Fruit fly (Drosophila melanogaster): Measurements from ENCODE around the gene EMC2B.

Gene EMC2B

DNA sequence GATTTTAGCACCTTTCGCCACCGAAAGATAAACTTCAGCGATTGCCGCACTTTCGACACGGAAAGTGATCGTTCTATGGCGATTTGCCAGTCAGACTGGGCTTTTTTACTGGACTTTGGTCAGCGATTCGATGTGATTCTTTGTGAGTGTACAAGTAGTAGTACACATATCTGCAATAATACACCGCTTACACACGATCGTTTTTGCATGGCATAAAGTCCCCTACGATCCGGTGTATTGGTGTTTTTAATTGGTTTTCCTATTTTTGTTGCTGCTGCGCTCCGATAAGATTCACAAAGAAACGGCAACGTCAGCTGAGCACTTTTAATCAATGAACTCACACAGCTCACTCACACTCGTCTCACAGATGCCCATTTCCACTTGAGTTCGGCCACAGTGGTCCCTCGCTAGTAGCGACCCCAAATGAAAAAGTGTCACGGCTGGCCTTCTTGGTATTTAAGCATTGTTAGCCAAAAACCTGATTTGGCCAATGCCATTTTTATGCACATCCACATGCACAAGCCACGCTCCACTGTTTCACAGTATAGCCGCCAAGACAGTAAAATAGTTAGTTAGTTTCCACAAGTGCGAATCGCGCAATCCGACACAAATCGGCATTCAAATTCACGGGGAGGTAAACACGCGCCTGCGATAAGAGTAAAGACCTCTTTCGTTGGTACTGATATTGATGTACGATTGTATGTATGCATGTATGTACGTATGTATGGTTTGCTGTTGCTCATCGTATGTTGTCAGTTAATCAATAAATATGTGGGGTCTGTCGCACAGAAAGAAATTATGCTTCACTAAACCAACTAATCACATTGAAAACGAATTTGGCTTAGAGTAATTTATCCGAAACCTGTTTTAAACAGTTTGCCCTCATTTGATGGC lies 5.2 kb downstream of the EMC2B start (continued):
- TF ChIP-seq dan (GFP tag; IDR thresholded peaks at IDR 0.05) (peak; percentile 79), zfh1 (GFP tag; IDR thresholded peaks at IDR 0.05) (peak; percentile 94), slp2 (GFP tag; optimal IDR thresholded peaks at IDR 0.05) (peak; percentile 90), sug (tag; optimal IDR thresholded peaks at IDR 0.05) (peak; percentile 99), Ravus (GFP tag; IDR thresholded peaks at IDR 0.05) (peak; percentile 83), CG10209 (GFP tag; optimal IDR thresholded peaks at IDR 0.05) (peak; percentile 93), crol (GFP tag; IDR thresholded peaks at IDR 0.05) (peak; percentile 67), CG7357 (GFP tag; IDR thresholded peaks at IDR 0.05) (peak; percentile 89), wek (GFP tag; optimal IDR thresholded peaks at IDR 0.05) (peak; percentile 78), bowl (GFP tag; IDR thresholded peaks at IDR 0.05) (peak; percentile 93), CG4328 (GFP tag; optimal IDR thresholded peaks at IDR 0.05) (peak; percentile 85), Med (GFP tag) (peak; percentile 100), Bgb (GFP tag; IDR thresholded peaks at IDR 0.05; ENCODE audit: partially characterized antibody) (0 out of 2 replicates have a peak, but pooled peaks have one; percentile 14), CG42726 (GFP tag; IDR thresholded peaks at IDR 0.05; ENCODE audit: partially characterized antibody) (no peak), oc (tag; optimal IDR thresholded peaks at IDR 0.05) (peak; percentile 81), CG9437 (GFP tag; optimal IDR thresholded peaks at IDR 0.05) (peak; percentile 79), CG6854 (GFP tag; optimal IDR thresholded peaks at IDR 0.05) (peak; percentile 84), CG3163 (GFP tag; optimal IDR thresholded peaks at IDR 0.05) (peak; percentile 82), E2f1 (GFP tag; IDR thresholded peaks at IDR 0.05) (peak; percentile 94), so (GFP tag; IDR thresholded peaks at IDR 0.05) (peak; percentile 94), CG17186 (GFP tag; optimal IDR thresholded peaks at IDR 0.05) (no peak), H2.0 (GFP tag; IDR thresholded peaks at IDR 0.05) (peak; percentile 96), CG9876 (GFP tag; optimal IDR thresholded peaks at IDR 0.05) (peak; percentile 93), ftz-f1 (GFP tag; optimal IDR thresholded peaks at IDR 0.05) (peak; percentile 87), abd-A (tag; optimal IDR thresholded peaks at IDR 0.05) (peak; percentile 45), CG1603 (tag; optimal IDR thresholded peaks at IDR 0.05) (peak; percentile 91), sob (GFP tag; IDR thresholded peaks at IDR 0.05) (peak; percentile 99), Sin3A (optimal IDR thresholded peaks at IDR 0.05) (no peak), Nf-YA (GFP tag; IDR thresholded peaks at IDR 0.05) (peak; percentile 85), ash1 (GFP tag; optimal IDR thresholded peaks at IDR 0.05) (peak; percentile 92), vvl (GFP tag; IDR thresholded peaks at IDR 0.05) (peak; percentile 97), Sry-δ (GFP tag; optimal IDR thresholded peaks at IDR 0.05) (peak; percentile 56), CG10979 (tag; optimal IDR thresholded peaks at IDR 0.05) (peak; percentile 57), CG2116 (GFP tag; optimal IDR thresholded peaks at IDR 0.05) (peak; percentile 36), ken (GFP tag; IDR thresholded peaks at IDR 0.05) (peak; percentile 95), dmrt11E (tag; optimal IDR thresholded peaks at IDR 0.05) (peak; percentile 35), CG2129 (GFP tag; IDR thresholded peaks at IDR 0.05; ENCODE audit: partially characterized antibody) (no peak), danr (GFP tag; IDR thresholded peaks at IDR 0.05) (peak; percentile 88), corto (GFP tag; optimal IDR thresholded peaks at IDR 0.05) (peak; percentile 70), lola (GFP tag; optimal IDR thresholded peaks at IDR 0.05) (peak in 1 of 3 experiments; percentile 35), CG18262 (tag; optimal IDR thresholded peaks at IDR 0.05) (peak; percentile 60), CG10274 (GFP tag; optimal IDR thresholded peaks at IDR 0.05) (peak; percentile 89), Xbp1 (GFP tag; optimal IDR thresholded peaks at IDR 0.05) (peak; percentile 93), sima (GFP tag; optimal IDR thresholded peaks at IDR 0.05) (peak; percentile 76), chn (GFP tag; optimal IDR thresholded peaks at IDR 0.05) (peak; percentile 88), CG14710 (tag; optimal IDR thresholded peaks at IDR 0.05) (peak; percentile 11), cwo (GFP tag; optimal IDR thresholded peaks at IDR 0.05) (peak; percentile 97), CG7372 (GFP tag; IDR thresholded peaks at IDR 0.05) (peak; percentile 96), rib (GFP tag; IDR thresholded peaks at IDR 0.05) (peak; percentile 98)
